Worm (Caenorhabditis elegans): ENCODE results near the gene str-243.

The str-243 gene

ce11 chrV:1547843-1548242 is 25.3 kb downstream of the str-243 start, which contains the start of gene F52F10.2:
Gene F52F10.2 (plus strand): TSS chrV:1548143.
- TF ChIP-seq nhr-129 (tag; optimal IDR thresholded peaks at IDR 0.05) (no peak), ztf-4 (tag; optimal IDR thresholded peaks at IDR 0.05) (no peak), F13H6.1 (tag; optimal IDR thresholded peaks at IDR 0.05) (no peak), egl-27 (tag; optimal IDR thresholded peaks at IDR 0.05) (no peak), snpc-4 (tag; optimal IDR thresholded peaks at IDR 0.05) (no peak), unc-62 (GFP tag; optimal IDR thresholded peaks at IDR 0.05) (no peak)

DNA sequence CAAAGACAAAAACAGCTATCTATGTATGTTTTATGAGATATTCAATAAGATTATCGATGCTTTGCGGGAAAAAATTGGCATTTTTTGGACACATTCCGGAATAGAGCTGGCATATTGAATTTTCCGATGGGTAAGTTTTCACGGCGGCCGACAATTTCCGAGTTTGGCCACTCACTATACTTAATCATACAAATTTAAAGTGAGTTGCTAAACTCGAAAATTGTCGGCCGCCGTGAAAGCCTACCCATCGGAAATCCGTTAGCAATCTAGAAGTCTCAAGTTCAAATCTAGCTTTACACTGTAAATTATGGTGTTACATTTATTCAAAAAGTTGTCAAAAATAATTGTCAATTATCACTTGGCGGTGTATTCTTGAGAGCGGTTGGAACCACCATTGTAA is 28.1 kb downstream of the str-243 start:
- TF ChIP-seq unc-55 (GFP tag; optimal IDR thresholded peaks at IDR 0.05) (no peak), ztf-4 (tag; optimal IDR thresholded peaks at IDR 0.05) (no peak), sem-4 (tag; optimal IDR thresholded peaks at IDR 0.05) (no peak), ztf-1 (GFP tag; conservative IDR thresholded peaks at IDR 0.05) (no peak), lsy-2 (tag; optimal IDR thresholded peaks at IDR 0.05) (no peak), nhr-25 (tag; optimal IDR thresholded peaks at IDR 0.05) (no peak), mab-5 (tag; optimal IDR thresholded peaks at IDR 0.05) (no peak), elt-3 (tag; optimal IDR thresholded peaks at IDR 0.05) (no peak), sma-9 (GFP tag; optimal IDR thresholded peaks at IDR 0.05) (no peak), sma-9 (tag; optimal IDR thresholded peaks at IDR 0.05) (no peak), aly-2 (tag; optimal IDR thresholded peaks at IDR 0.05) (no peak), nhr-129 (tag; optimal IDR thresholded peaks at IDR 0.05) (no peak), snpc-4 (tag; optimal IDR thresholded peaks at IDR 0.05) (no peak), lin-39 (tag; optimal IDR thresholded peaks at IDR 0.05) (no peak), nhr-10 (tag; optimal IDR thresholded peaks at IDR 0.05) (no peak)

DNA sequence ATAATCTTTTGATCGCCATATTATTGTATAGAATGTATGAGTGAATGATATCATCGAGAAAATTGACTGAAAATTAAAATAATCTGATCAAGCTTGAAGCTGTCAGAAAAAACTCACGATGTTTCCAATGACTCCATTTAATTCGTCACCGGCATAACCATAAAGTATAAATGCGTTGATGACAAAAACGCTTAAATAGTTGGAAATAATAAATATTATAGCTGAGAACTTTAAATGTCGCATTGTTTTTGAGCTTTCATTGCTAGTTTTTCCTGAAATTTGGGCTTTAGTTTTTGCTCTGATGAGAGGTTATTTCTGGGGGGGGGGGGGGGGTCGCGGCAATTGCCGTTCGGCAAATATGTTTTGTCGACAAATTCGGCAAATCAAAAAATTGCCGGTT is 28.6 kb downstream of the str-243 start:
- TF ChIP-seq nhr-12 (tag; optimal IDR thresholded peaks at IDR 0.05), result no peak
- no peak for TF ChIP-seq sma-3 (GFP tag; optimal IDR thresholded peaks at IDR 0.05)
- no peak for TF ChIP-seq egl-27 (tag; optimal IDR thresholded peaks at IDR 0.05)
- TF ChIP-seq mab-5 (tag; optimal IDR thresholded peaks at IDR 0.05), result no peak
- no peak for TF ChIP-seq nhr-25 (tag; optimal IDR thresholded peaks at IDR 0.05)

ce11 chrV:1553004-1553403 is 30.4 kb downstream of the str-243 start, which contains the start of gene srsx-8:
Gene srsx-8 (minus strand): TSS chrV:1553104.
- no peak for TF ChIP-seq nhr-12 (tag; optimal IDR thresholded peaks at IDR 0.05)

ce11 chrV:1555072-1555471 is 32.5 kb downstream of the str-243 start:
- TF ChIP-seq nhr-129 (tag; optimal IDR thresholded peaks at IDR 0.05) (no peak), skn-1 (tag; optimal IDR thresholded peaks at IDR 0.05) (no peak), nhr-10 (tag; optimal IDR thresholded peaks at IDR 0.05) (no peak), nhr-6 (tag; optimal IDR thresholded peaks at IDR 0.05) (no peak), lin-39 (tag; optimal IDR thresholded peaks at IDR 0.05) (no peak), sem-4 (tag; optimal IDR thresholded peaks at IDR 0.05) (no peak), R02D3.7 (tag; optimal IDR thresholded peaks at IDR 0.05) (no peak), nhr-77 (tag; optimal IDR thresholded peaks at IDR 0.05) (no peak), dmd-4 (tag; optimal IDR thresholded peaks at IDR 0.05) (no peak)

DNA sequence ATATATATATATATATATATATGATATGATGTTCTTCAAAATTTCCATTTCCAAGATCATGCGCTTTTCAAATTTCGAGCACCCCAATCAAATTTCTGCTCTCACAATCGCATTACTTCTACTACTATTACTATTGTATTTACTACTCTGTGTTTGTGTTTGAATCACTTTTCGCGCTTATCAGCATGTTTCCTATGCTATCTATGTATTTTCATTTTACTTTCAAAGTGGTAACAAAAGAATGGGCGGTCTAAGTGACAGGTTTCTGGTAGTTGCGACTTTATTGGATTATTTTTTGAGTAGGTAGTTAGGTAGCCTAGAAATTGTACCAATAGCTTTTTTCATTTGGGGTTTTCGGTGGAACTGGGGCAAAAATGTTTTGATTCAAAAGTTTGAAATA is 35.5 kb downstream of the str-243 start:
- TF ChIP-seq sem-4 (tag; optimal IDR thresholded peaks at IDR 0.05) (no peak), nhr-77 (tag; optimal IDR thresholded peaks at IDR 0.05) (no peak), nhr-129 (tag; optimal IDR thresholded peaks at IDR 0.05) (no peak), nhr-23 (tag; optimal IDR thresholded peaks at IDR 0.05) (no peak), alr-1 (tag; optimal IDR thresholded peaks at IDR 0.05) (no peak), egl-27 (tag; optimal IDR thresholded peaks at IDR 0.05) (no peak), dmd-4 (tag; optimal IDR thresholded peaks at IDR 0.05) (no peak)

DNA sequence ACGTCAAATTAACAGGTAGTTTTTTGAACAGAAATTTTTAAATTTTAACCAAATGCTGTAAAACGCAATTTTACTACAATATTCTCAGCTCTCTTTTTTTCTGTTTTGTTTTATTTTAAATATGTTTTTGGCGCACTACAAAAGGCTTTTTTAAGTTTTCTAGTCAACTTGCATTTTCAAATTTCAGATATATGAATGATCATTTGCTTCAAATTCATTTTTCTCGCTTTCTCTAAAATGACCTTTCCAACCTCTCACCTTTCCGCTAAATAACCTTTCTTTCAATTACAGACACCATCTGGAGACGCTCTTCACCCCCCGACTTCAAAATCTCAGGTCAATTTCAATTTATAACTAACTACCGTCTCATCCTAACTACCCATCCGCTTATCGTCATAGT is 44.2 kb downstream of the str-243 start, which contains the start of gene cdc-25.2:
Gene cdc-25.2, plus strand, starts transcription at position 301 of the 400 bp plus-strand sequence.
- TF ChIP-seq ceh-16 (tag; optimal IDR thresholded peaks at IDR 0.05), result peak; percentile 59
- TF ChIP-seq elt-3 (tag; optimal IDR thresholded peaks at IDR 0.05), result no peak
